Fruit fly (Drosophila melanogaster): ENCODE data around the gene pho.

DNA sequence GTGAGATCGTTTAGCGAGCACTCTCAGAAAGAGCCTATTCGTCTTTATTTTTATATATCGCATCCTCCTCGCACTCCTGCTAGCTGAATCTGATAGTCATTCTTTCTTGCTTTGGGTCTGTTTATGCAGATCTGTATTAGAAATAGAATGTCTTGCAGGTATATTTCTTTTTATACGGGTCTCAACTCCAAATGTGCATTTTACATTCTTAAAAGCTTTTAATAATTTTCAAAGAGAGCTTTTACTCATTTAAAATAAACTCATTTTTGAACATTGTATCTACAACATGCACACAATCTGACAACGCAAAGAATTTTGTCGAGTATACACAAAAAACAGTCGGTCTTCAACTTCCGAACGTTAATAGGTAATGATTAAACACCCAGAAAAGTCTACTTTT is 4.0 kb upstream of the pho start, which contains the start of gene CG33521:
- TF ChIP-seq Crg-1 (GFP tag; optimal IDR thresholded peaks at IDR 0.05) = no peak
- TF ChIP-seq CG33017 (tag; optimal IDR thresholded peaks at IDR 0.05) = no peak
- TF ChIP-seq bab1 (GFP tag; optimal IDR thresholded peaks at IDR 0.05) = no peak
- TF ChIP-seq Hr96 (GFP tag; optimal IDR thresholded peaks at IDR 0.05) = no peak
- no peak for TF ChIP-seq CG5204 (GFP tag; optimal IDR thresholded peaks at IDR 0.05)
- TF ChIP-seq toe (GFP tag; optimal IDR thresholded peaks at IDR 0.05) = no peak
- no peak for TF ChIP-seq cic (GFP tag; optimal IDR thresholded peaks at IDR 0.05)
- no peak for TF ChIP-seq kay (GFP tag; ENCODE audit: borderline replicate concordance)
- no peak for TF ChIP-seq Clk (GFP tag; optimal IDR thresholded peaks at IDR 0.05)
- no peak for TF ChIP-seq CG7101 (tag; optimal IDR thresholded peaks at IDR 0.05)
- no peak for TF ChIP-seq Mnt (GFP tag; optimal IDR thresholded peaks at IDR 0.05)
- no peak for TF ChIP-seq pad (GFP tag; optimal IDR thresholded peaks at IDR 0.05)
